Worm (Caenorhabditis elegans): ENCODE measurements around the gene del-2.

DNA sequence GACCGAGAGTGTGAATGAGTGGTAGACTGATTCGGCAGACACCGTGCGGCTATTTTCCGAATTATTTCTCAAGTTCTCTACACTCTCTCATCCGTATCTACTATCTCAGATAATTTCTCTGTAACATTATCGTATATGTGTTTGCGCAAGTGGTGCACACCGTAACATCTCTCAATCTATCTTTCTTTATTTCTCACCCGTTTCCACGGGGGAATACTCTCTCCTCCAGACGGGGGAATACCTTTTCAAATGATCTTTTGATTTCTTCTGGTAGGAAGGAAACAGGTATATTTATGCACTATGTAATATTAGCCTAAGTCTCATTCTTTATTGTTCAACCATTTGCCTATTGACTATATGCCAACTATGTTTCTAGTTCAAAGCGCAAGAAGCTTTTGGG is 25.3 kb upstream of the del-2 start:
- TF ChIP-seq ztf-29 (GFP tag; IDR thresholded peaks at IDR 0.05) (no peak), med-1 (GFP tag; optimal IDR thresholded peaks at IDR 0.05; ENCODE audit: insufficient read depth) (no peak), cog-1 (tag; optimal IDR thresholded peaks at IDR 0.05) (peak; percentile 17), ztf-23 (GFP tag; IDR thresholded peaks at IDR 0.05) (no peak), T22C8.4 (GFP tag; IDR thresholded peaks at IDR 0.05) (no peak), klf-2 (GFP tag; conservative IDR thresholded peaks at IDR 0.05) (no peak), ref-1 (GFP tag; conservative IDR thresholded peaks at IDR 0.05) (no peak), flt-1 (GFP tag; IDR thresholded peaks at IDR 0.05) (no peak)
